Worm (Caenorhabditis elegans) whole organism, L3 larva: ENCODE results near the gene Y45F10D.14.
A peak's percentile ranks its signal among the peaks of the same experiment; 100 is the strongest.

ENCODE experiments used
- R02D3.7 ChIP-seq: fragments of 150-350 bp; optimal IDR thresholded peaks from 2 replicates; lab custom pipeline; 2014; ENCODE audit warnings: missing biosample characterization, missing genetic modification characterization
- ZK546.5 ChIP-seq: sonication (generic microtip); optimal IDR thresholded peaks from 2 replicates; lab custom pipeline; 2017; ENCODE audit warnings: missing biosample characterization, missing genetic modification characterization
- aly-2 ChIP-seq: fragments of 150-350 bp; optimal IDR thresholded peaks from 2 replicates; lab custom pipeline; 2014; ENCODE audit warnings: missing biosample characterization, missing genetic modification characterization
- ama-1 ChIP-seq: fragments of 150-350 bp; optimal IDR thresholded peaks from 2 replicates; lab custom pipeline; 2018
- ceh-16 ChIP-seq: sonication (generic microtip); optimal IDR thresholded peaks from 2 replicates; lab custom pipeline; 2017; ENCODE audit warnings: missing biosample characterization, missing genetic modification characterization
- ceh-28 ChIP-seq: fragments of 150-350 bp; optimal IDR thresholded peaks from 2 replicates; lab custom pipeline; 2014; ENCODE audit warnings: missing biosample characterization, missing genetic modification reagents, missing genetic modification characterization
- ceh-82 ChIP-seq: fragments of 150-350 bp; optimal IDR thresholded peaks from 2 replicates; lab custom pipeline; 2014; ENCODE audit warnings: missing biosample characterization, missing genetic modification characterization
- ceh-9 ChIP-seq: sonication (generic microtip); optimal IDR thresholded peaks from 2 replicates; lab custom pipeline; 2018; ENCODE audit warnings: missing biosample characterization, missing genetic modification characterization
- daf-12 ChIP-seq: fragments of 150-350 bp; optimal IDR thresholded peaks from 2 replicates; lab custom pipeline; 2014; ENCODE audit warnings: missing biosample characterization, missing genetic modification reagents, missing genetic modification characterization
- egl-5 ChIP-seq: fragments of 150-350 bp; optimal IDR thresholded peaks from 2 replicates; lab custom pipeline; 2017; ENCODE audit warnings: missing biosample characterization, missing genetic modification reagents, missing genetic modification characterization, inconsistent platforms
- elt-2 ChIP-seq: sonication (generic microtip); optimal IDR thresholded peaks from 2 replicates; lab custom pipeline; 2016; ENCODE audit warnings: missing genetic modification reagents, mild to moderate bottlenecking, missing genetic modification characterization, missing compliant biosample characterization
- elt-3 ChIP-seq, 3 experiments: fragments of 150-350 bp in 1 of 3; sonication (generic microtip) in 2 of 3; optimal IDR thresholded peaks; 2 replicates in 2 of 3; 4 replicates in 1 of 3; lab custom pipeline; 2014 to 2017; ENCODE audit warnings: missing biosample characterization in 3 of 3, missing genetic modification characterization in 3 of 3
- eor-1 ChIP-seq, 2 experiments: fragments of 150-350 bp; optimal IDR thresholded peaks; 2 replicates each; lab custom pipeline; 2014 to 2018; ENCODE audit warnings: missing biosample characterization in 2 of 2, missing genetic modification characterization in 2 of 2
- fkh-2 ChIP-seq: fragments of 150-350 bp; optimal IDR thresholded peaks from 2 replicates; lab custom pipeline; 2014; ENCODE audit warnings: missing biosample characterization, missing genetic modification reagents, missing genetic modification characterization
- fos-1 ChIP-seq: fragments of 150-350 bp; optimal IDR thresholded peaks from 2 replicates; lab custom pipeline; 2014; ENCODE audit warnings: missing biosample characterization, missing genetic modification characterization
- jun-1 ChIP-seq: fragments of 150-350 bp; optimal IDR thresholded peaks from 2 replicates; lab custom pipeline; 2014; ENCODE audit warnings: missing biosample characterization, missing genetic modification reagents, missing genetic modification characterization
- lin-15B ChIP-seq: fragments of 150-350 bp; optimal IDR thresholded peaks from 2 replicates; lab custom pipeline; 2014; ENCODE audit warnings: missing biosample characterization, missing genetic modification characterization
- lin-39 ChIP-seq: fragments of 150-350 bp; optimal IDR thresholded peaks from 2 replicates; lab custom pipeline; 2018; ENCODE audit warnings: missing biosample characterization, missing genetic modification reagents, missing genetic modification characterization
- mdl-1 ChIP-seq: fragments of 150-350 bp; optimal IDR thresholded peaks from 2 replicates; lab custom pipeline; 2014; ENCODE audit warnings: missing biosample characterization, missing genetic modification characterization
- mml-1 ChIP-seq: fragments of 150-350 bp; sonication (generic microtip); optimal IDR thresholded peaks from 3 replicates; lab custom pipeline; 2014; ENCODE audit warnings: missing biosample characterization, missing genetic modification characterization
- nfya-1 ChIP-seq: sonication (generic microtip); optimal IDR thresholded peaks from 2 replicates; lab custom pipeline; 2017; ENCODE audit warnings: missing genetic modification characterization, mild to moderate bottlenecking, missing compliant biosample characterization, antibody characterized with exemption, moderate library complexity; ENCODE audit not compliant: insufficient read depth
- nhr-11 ChIP-seq: fragments of 150-350 bp; optimal IDR thresholded peaks from 2 replicates; lab custom pipeline; 2014; ENCODE audit warnings: missing biosample characterization, missing genetic modification characterization
- nhr-25 ChIP-seq: sonication (generic microtip); optimal IDR thresholded peaks from 2 replicates; lab custom pipeline; 2017; ENCODE audit warnings: missing biosample characterization, missing genetic modification characterization
- nhr-28 ChIP-seq: fragments of 150-350 bp; optimal IDR thresholded peaks from 2 replicates; lab custom pipeline; 2014; ENCODE audit warnings: missing biosample characterization, missing genetic modification characterization
- nhr-43 ChIP-seq: sonication (generic microtip); optimal IDR thresholded peaks from 2 replicates; lab custom pipeline; 2016; ENCODE audit warnings: mild to moderate bottlenecking, missing genetic modification characterization, missing compliant biosample characterization; ENCODE audit not compliant: poor library complexity, severe bottlenecking
- nhr-67 ChIP-seq: fragments of 150-350 bp; optimal IDR thresholded peaks from 2 replicates; lab custom pipeline; 2014; ENCODE audit warnings: missing biosample characterization, missing genetic modification characterization
- nhr-77 ChIP-seq: fragments of 150-350 bp; optimal IDR thresholded peaks from 2 replicates; lab custom pipeline; 2014; ENCODE audit warnings: missing biosample characterization, missing genetic modification characterization
- pha-4 ChIP-seq: fragments of 150-350 bp; optimal IDR thresholded peaks from 2 replicates; lab custom pipeline; 2014; ENCODE audit warnings: missing biosample characterization, missing genetic modification reagents, missing genetic modification characterization
- pqm-1 ChIP-seq: fragments of 150-350 bp; optimal IDR thresholded peaks from 2 replicates; lab custom pipeline; 2017; ENCODE audit warnings: missing biosample characterization, missing genetic modification characterization, inconsistent platforms
- skn-1 ChIP-seq: fragments of 150-350 bp; optimal IDR thresholded peaks from 2 replicates; lab custom pipeline; 2014; ENCODE audit warnings: missing biosample characterization, missing genetic modification characterization
- snpc-4 ChIP-seq: fragments of 150-350 bp; optimal IDR thresholded peaks from 2 replicates; lab custom pipeline; 2014; ENCODE audit warnings: missing biosample characterization, missing genetic modification characterization
- unc-62 ChIP-seq: fragments of 150-350 bp; sonication (generic microtip); optimal IDR thresholded peaks from 4 replicates; lab custom pipeline; 2014; ENCODE audit warnings: missing biosample characterization, missing genetic modification reagents, missing genetic modification characterization
- ztf-11 ChIP-seq: fragments of 150-350 bp; optimal IDR thresholded peaks from 2 replicates; lab custom pipeline; 2014; ENCODE audit warnings: missing biosample characterization, missing genetic modification characterization
- ztf-4 ChIP-seq: fragments of 150-350 bp; optimal IDR thresholded peaks from 2 replicates; lab custom pipeline; 2014; ENCODE audit warnings: missing biosample characterization, missing genetic modification characterization

Gene Y45F10D.14

ce11 chrIV:13777480-13777879, 30.1 kb downstream of the Y45F10D.14 start, which contains the start of gene rpl-18 (continued):
- TF ChIP-seq egl-5 (tag; lab: Kevin White, UChicago) (peak; percentile 65), skn-1 (no peak), R02D3.7 (peak; percentile 27), snpc-4 (tag; lab: Kevin White, UChicago) (peak; percentile 78), mdl-1 (tag; lab: Kevin White, UChicago) (no peak), mml-1 (tag; lab: Kevin White, UChicago) (no peak), unc-62 (GFP tag; lab: Kevin White, UChicago) (no peak), ama-1 (lab: Kevin White, UChicago) (no peak), jun-1 (tag; lab: Kevin White, UChicago) (no peak), nhr-67 (no peak), pqm-1 (peak; percentile 27), lin-15B (tag; lab: Kevin White, UChicago) (peak; percentile 99), ztf-4 (no peak), aly-2 (tag; lab: Kevin White, UChicago) (no peak), ZK546.5 (tag; lab: Kevin White, UChicago) (no peak), elt-2 (peak; percentile 37), nhr-28 (tag; lab: Kevin White, UChicago) (no peak), ceh-9 (no peak)

DNA sequence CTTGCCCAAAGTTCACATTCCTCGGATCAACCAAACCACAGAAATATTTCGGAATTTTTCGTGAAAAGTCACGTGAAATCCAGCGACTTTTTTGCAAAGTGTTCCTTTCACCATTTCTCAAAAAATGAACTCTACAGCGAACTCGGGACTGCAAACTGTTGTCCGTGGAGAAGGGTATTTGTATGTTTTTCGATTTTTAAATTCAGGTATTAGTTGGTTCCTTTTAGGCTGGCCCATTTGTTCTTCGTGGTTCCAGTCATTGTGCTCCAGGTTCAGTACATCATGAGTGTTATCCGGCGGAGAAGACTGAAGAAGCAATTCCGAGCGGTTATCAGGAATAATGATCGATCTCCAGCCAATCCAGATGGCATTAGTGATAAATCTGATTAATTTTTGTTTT, 30.9 kb downstream of the Y45F10D.14 start:
- no peak for TF ChIP-seq elt-3 (tag; optimal IDR thresholded peaks at IDR 0.05; lab: Kevin White, UChicago)
- no peak for TF ChIP-seq nhr-25 (tag; lab: Kevin White, UChicago)
- TF ChIP-seq nfya-1 (tag; lab: Kevin White, UChicago), result no peak
- TF ChIP-seq lin-39, result no peak
- TF ChIP-seq daf-12 (tag; lab: Kevin White, UChicago), result no peak
- no peak for TF ChIP-seq ZK546.5 (tag; lab: Kevin White, UChicago)
- no peak for TF ChIP-seq ceh-28 (tag; lab: Kevin White, UChicago)
- TF ChIP-seq nhr-43, result no peak
- TF ChIP-seq nhr-11 (tag; lab: Kevin White, UChicago), result no peak
- no peak for TF ChIP-seq nhr-28 (tag; lab: Kevin White, UChicago)
- TF ChIP-seq R02D3.7, result no peak
- no peak for TF ChIP-seq skn-1

DNA sequence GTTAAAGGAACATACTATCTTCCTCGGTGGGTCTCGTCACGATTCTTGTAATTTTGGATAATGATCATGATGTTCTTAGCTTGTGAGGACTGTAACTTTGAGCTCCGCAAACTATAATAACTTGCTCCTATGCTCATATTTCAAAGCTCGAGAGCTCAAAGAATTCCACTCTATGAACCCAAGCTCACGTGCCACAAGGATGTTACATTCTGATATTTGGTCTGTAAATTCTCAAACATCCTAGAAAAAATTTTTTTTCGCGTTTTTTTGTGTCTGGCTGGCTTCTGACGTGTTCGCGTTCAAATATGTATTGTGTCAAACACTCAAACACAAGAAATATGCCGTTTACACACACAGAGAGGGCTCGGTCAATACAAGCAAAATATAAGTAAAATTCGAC, 31.5 kb downstream of the Y45F10D.14 start, which contains the start of gene Y45F10D.16:
Y45F10D.16 (plus strand) TSS at position 301 of the 400 bp plus-strand sequence.
- TF ChIP-seq lin-39 (no peak), pha-4 (tag; lab: Kevin White, UChicago) (peak; percentile 7)

ce11 chrIV:13774578-13774977, 33.0 kb downstream of the Y45F10D.14 start, which contains the start of gene Y45F10D.2:
Gene Y45F10D.2 (minus strand): TSS chrIV:13774678.
- no peak for TF ChIP-seq fkh-2 (tag; lab: Kevin White, UChicago)
- no peak for TF ChIP-seq nhr-28 (tag; lab: Kevin White, UChicago)
- TF ChIP-seq eor-1 (tag; optimal IDR thresholded peaks at IDR 0.05; lab: Kevin White, UChicago), result no peak
- no peak for TF ChIP-seq jun-1 (tag; lab: Kevin White, UChicago)
- TF ChIP-seq pha-4 (tag; lab: Kevin White, UChicago), result no peak
- no peak for TF ChIP-seq ceh-16 (tag; lab: Kevin White, UChicago)
- no peak for TF ChIP-seq ceh-9
- TF ChIP-seq ztf-11 (tag; lab: Kevin White, UChicago), result no peak
- no peak for TF ChIP-seq nhr-77 (tag; lab: Kevin White, UChicago)
- TF ChIP-seq skn-1, result no peak
- TF ChIP-seq elt-3 (tag; optimal IDR thresholded peaks at IDR 0.05; lab: Kevin White, UChicago), result no peak
- no peak for TF ChIP-seq lin-39
- TF ChIP-seq nfya-1 (tag; lab: Kevin White, UChicago), result no peak
- no peak for TF ChIP-seq ztf-4
- TF ChIP-seq ceh-82, result no peak
- TF ChIP-seq fos-1 (tag; lab: Kevin White, UChicago), result no peak

ce11 chrIV:13764708-13765107, 42.9 kb downstream of the Y45F10D.14 start:
- TF ChIP-seq jun-1 (tag; lab: Kevin White, UChicago), result no peak
- TF ChIP-seq nfya-1 (tag; lab: Kevin White, UChicago), result peak; percentile 74
